Fruit fly (Drosophila melanogaster) S2 (cell line): ENCODE measurements around the gene LSm-4.

Experiments used
- CG8478 ChIP-seq: fragments of >200 bp; optimal IDR thresholded peaks from 2 replicates; lab custom pipeline; 2018
- CTCF ChIP-seq, 2 experiments: fragments of >200 bp; optimal IDR thresholded peaks; 2 replicates each; lab custom pipeline; 2018

- TF ChIP-seq CG8478 (lab: Kevin White, UChicago) (no peak), CTCF (optimal IDR thresholded peaks at IDR 0.05; lab: Kevin White, UChicago) (no peak)
These were observed 9.1 kb downstream of the LSm-4 start, which contains the start of gene Mdh1 for dm6 chr2L:10395642-10396487.
